Fruit fly (Drosophila melanogaster): Measurements from ENCODE around the gene CG32985.

- TF ChIP-seq CTCF (optimal IDR thresholded peaks at IDR 0.05) (no peak), CG8478 (optimal IDR thresholded peaks at IDR 0.05) (no peak)
Observed at dm6 chr2L:8989037-8989591, 26.8 kb downstream of the CG32985 start, which contains the start of gene rost.

Measured in S2 (cell line).